Worm (Caenorhabditis elegans) whole organism, late embryonic: Measurements from ENCODE around the gene F07C3.9.
A peak's percentile ranks its signal among the peaks of the same experiment; 100 is the strongest.

Experiments
- C08G9.2 ChIP-seq: sonication (generic microtip); optimal IDR thresholded peaks from 2 replicates; lab custom pipeline; 2016; ENCODE audit warnings: mild to moderate bottlenecking, missing genetic modification characterization, moderate library complexity, missing compliant biosample characterization
- C38D4.7 ChIP-seq: fragments of 200-800 bp; sonication (Bioruptor generic); optimal IDR thresholded peaks from 2 replicates; lab custom pipeline; 2018; ENCODE audit warnings: mild to moderate bottlenecking, missing genetic modification characterization, moderate library complexity, missing compliant biosample characterization
- F13H6.1 ChIP-seq: sonication (generic microtip); optimal IDR thresholded peaks from 2 replicates; lab custom pipeline; 2016; ENCODE audit warnings: missing genetic modification characterization, missing compliant biosample characterization
- K02D7.2 ChIP-seq: sonication (generic microtip); optimal IDR thresholded peaks from 2 replicates; lab custom pipeline; 2017; ENCODE audit warnings: mild to moderate bottlenecking, missing genetic modification characterization, missing compliant biosample characterization
- T23F11.4 ChIP-seq: fragments of 200-800 bp; sonication (Bioruptor generic); optimal IDR thresholded peaks from 2 replicates; lab custom pipeline; 2018; ENCODE audit warnings: mild to moderate bottlenecking, missing genetic modification characterization, missing compliant biosample characterization
- Y22D7AL.16 ChIP-seq: sonication (generic microtip); optimal IDR thresholded peaks from 2 replicates; lab custom pipeline; 2016; ENCODE audit warnings: missing genetic modification characterization, missing compliant biosample characterization
- ama-1 ChIP-seq: fragments of 150-350 bp; optimal IDR thresholded peaks from 2 replicates; lab custom pipeline; 2014
- ceh-14 ChIP-seq: sonication (generic microtip); optimal IDR thresholded peaks from 2 replicates; lab custom pipeline; 2016; ENCODE audit warnings: missing genotype, missing genetic modification characterization, missing compliant biosample characterization
- ceh-18 ChIP-seq: sonication (generic microtip); optimal IDR thresholded peaks from 2 replicates; lab custom pipeline; 2016; ENCODE audit warnings: missing genetic modification characterization, missing compliant biosample characterization
- ceh-19 ChIP-seq: fragments of 200-800 bp; sonication (Bioruptor generic); optimal IDR thresholded peaks from 2 replicates; lab custom pipeline; 2018; ENCODE audit warnings: mild to moderate bottlenecking, missing genetic modification characterization, missing compliant biosample characterization
- ceh-2 ChIP-seq: sonication (generic microtip); optimal IDR thresholded peaks from 2 replicates; lab custom pipeline; 2016; ENCODE audit warnings: missing genotype, missing genetic modification characterization, missing compliant biosample characterization
- ceh-22 ChIP-seq: sonication (generic microtip); optimal IDR thresholded peaks from 2 replicates; lab custom pipeline; 2017; ENCODE audit warnings: missing biosample characterization, missing genetic modification characterization
- ceh-24 ChIP-seq: sonication (generic microtip); optimal IDR thresholded peaks from 2 replicates; lab custom pipeline; 2016; ENCODE audit warnings: mild to moderate bottlenecking, missing genetic modification characterization, missing compliant biosample characterization
- ceh-31 ChIP-seq: sonication (generic microtip); optimal IDR thresholded peaks from 2 replicates; lab custom pipeline; 2016; ENCODE audit warnings: missing genetic modification characterization, missing compliant biosample characterization
- ceh-34 ChIP-seq: sonication (generic microtip); optimal IDR thresholded peaks from 2 replicates; lab custom pipeline; 2016; ENCODE audit warnings: mild to moderate bottlenecking, missing genetic modification characterization, missing compliant biosample characterization
- ceh-6 ChIP-seq: fragments of 200-800 bp; sonication (Bioruptor generic); optimal IDR thresholded peaks from 2 replicates; lab custom pipeline; 2018; ENCODE audit warnings: mild to moderate bottlenecking, missing genetic modification characterization, missing compliant biosample characterization
- ceh-9 ChIP-seq: sonication (generic microtip); optimal IDR thresholded peaks from 2 replicates; lab custom pipeline; 2016; ENCODE audit warnings: mild to moderate bottlenecking, missing genetic modification characterization, inconsistent platforms, missing compliant biosample characterization
- dmd-4 ChIP-seq: sonication (generic microtip); optimal IDR thresholded peaks from 2 replicates; lab custom pipeline; 2016; ENCODE audit warnings: borderline replicate concordance, missing genetic modification characterization, missing compliant biosample characterization
- elt-2 ChIP-seq: sonication (generic microtip); optimal IDR thresholded peaks from 2 replicates; lab custom pipeline; 2016; ENCODE audit warnings: missing genetic modification reagents, missing genetic modification characterization, missing compliant biosample characterization
- elt-4 ChIP-seq: sonication (generic microtip); optimal IDR thresholded peaks from 2 replicates; lab custom pipeline; 2016; ENCODE audit warnings: missing genetic modification characterization, missing compliant biosample characterization
- eyg-1 ChIP-seq: sonication (generic microtip); optimal IDR thresholded peaks from 2 replicates; lab custom pipeline; 2016; ENCODE audit warnings: missing genotype, missing genetic modification characterization, missing compliant biosample characterization
- fax-1 ChIP-seq: sonication (generic microtip); optimal IDR thresholded peaks from 2 replicates; lab custom pipeline; 2016; ENCODE audit warnings: missing genotype, missing genetic modification characterization, missing compliant biosample characterization
- fkh-6 ChIP-seq: sonication (generic microtip); optimal IDR thresholded peaks from 2 replicates; lab custom pipeline; 2016; ENCODE audit warnings: missing genetic modification characterization, missing compliant biosample characterization
- gmeb-2 ChIP-seq: sonication (generic microtip); optimal IDR thresholded peaks from 2 replicates; lab custom pipeline; 2016; ENCODE audit warnings: missing genetic modification characterization, inconsistent platforms, missing compliant biosample characterization
- hlh-13 ChIP-seq: fragments of 200-800 bp; sonication (Bioruptor generic); optimal IDR thresholded peaks from 2 replicates; lab custom pipeline; 2018; ENCODE audit warnings: mild to moderate bottlenecking, missing genetic modification characterization, missing compliant biosample characterization
- hlh-15 ChIP-seq: sonication (generic microtip); optimal IDR thresholded peaks from 2 replicates; lab custom pipeline; 2016; ENCODE audit warnings: missing genetic modification characterization, missing compliant biosample characterization
- hlh-6 ChIP-seq: sonication (generic microtip); optimal IDR thresholded peaks from 2 replicates; lab custom pipeline; 2016; ENCODE audit warnings: missing genotype, missing genetic modification characterization, missing compliant biosample characterization
- lim-6 ChIP-seq: sonication (generic microtip); optimal IDR thresholded peaks from 2 replicates; lab custom pipeline; 2016; ENCODE audit warnings: missing genetic modification characterization, missing compliant biosample characterization
- mec-3 ChIP-seq: sonication (generic microtip); optimal IDR thresholded peaks from 2 replicates; lab custom pipeline; 2016; ENCODE audit warnings: borderline replicate concordance, missing genetic modification characterization, missing compliant biosample characterization
- nfya-1 ChIP-seq: sonication (generic microtip); optimal IDR thresholded peaks from 2 replicates; lab custom pipeline; 2017; ENCODE audit warnings: missing genetic modification characterization, mild to moderate bottlenecking, missing compliant biosample characterization, antibody characterized with exemption, moderate library complexity
- nhr-232 ChIP-seq: sonication (generic microtip); optimal IDR thresholded peaks from 2 replicates; lab custom pipeline; 2016; ENCODE audit warnings: missing genetic modification characterization, missing compliant biosample characterization
- pat-9 ChIP-seq: fragments of 200-800 bp; sonication (Bioruptor generic); optimal IDR thresholded peaks from 2 replicates; lab custom pipeline; 2018; ENCODE audit warnings: mild to moderate bottlenecking, missing genetic modification characterization, moderate library complexity, missing compliant biosample characterization
- pqm-1 ChIP-seq: sonication (generic microtip); optimal IDR thresholded peaks from 2 replicates; lab custom pipeline; 2016; ENCODE audit warnings: missing genetic modification characterization, missing compliant biosample characterization
- pros-1 ChIP-seq: fragments of 150-350 bp; optimal IDR thresholded peaks from 2 replicates; lab custom pipeline; 2014; ENCODE audit warnings: missing biosample characterization, missing genetic modification reagents, missing genetic modification characterization
- rnt-1 ChIP-seq: sonication (generic microtip); optimal IDR thresholded peaks from 2 replicates; lab custom pipeline; 2016; ENCODE audit warnings: missing genetic modification characterization, missing compliant biosample characterization
- sdc-2 ChIP-seq: sonication (generic microtip); optimal IDR thresholded peaks from 2 replicates; lab custom pipeline; 2016; ENCODE audit warnings: missing genotype, missing genetic modification characterization, missing compliant biosample characterization
- sox-4 ChIP-seq: sonication (generic microtip); optimal IDR thresholded peaks from 2 replicates; lab custom pipeline; 2017; ENCODE audit warnings: mild to moderate bottlenecking, missing genetic modification characterization, inconsistent platforms, missing compliant biosample characterization
- syd-9 ChIP-seq: sonication (generic microtip); optimal IDR thresholded peaks from 2 replicates; lab custom pipeline; 2016; ENCODE audit warnings: mild to moderate bottlenecking, missing genetic modification characterization, moderate library complexity, missing compliant biosample characterization
- tbx-2 ChIP-seq: sonication (generic microtip); optimal IDR thresholded peaks from 2 replicates; lab custom pipeline; 2016; ENCODE audit warnings: missing genetic modification characterization, missing compliant biosample characterization
- unc-42 ChIP-seq: sonication (generic microtip); optimal IDR thresholded peaks from 2 replicates; lab custom pipeline; 2016; ENCODE audit warnings: missing genotype, missing genetic modification characterization, missing compliant biosample characterization
- unc-86 ChIP-seq: sonication (generic microtip); optimal IDR thresholded peaks from 2 replicates; lab custom pipeline; 2016; ENCODE audit warnings: missing genetic modification characterization, missing compliant biosample characterization

F07C3.9 gene

DNA sequence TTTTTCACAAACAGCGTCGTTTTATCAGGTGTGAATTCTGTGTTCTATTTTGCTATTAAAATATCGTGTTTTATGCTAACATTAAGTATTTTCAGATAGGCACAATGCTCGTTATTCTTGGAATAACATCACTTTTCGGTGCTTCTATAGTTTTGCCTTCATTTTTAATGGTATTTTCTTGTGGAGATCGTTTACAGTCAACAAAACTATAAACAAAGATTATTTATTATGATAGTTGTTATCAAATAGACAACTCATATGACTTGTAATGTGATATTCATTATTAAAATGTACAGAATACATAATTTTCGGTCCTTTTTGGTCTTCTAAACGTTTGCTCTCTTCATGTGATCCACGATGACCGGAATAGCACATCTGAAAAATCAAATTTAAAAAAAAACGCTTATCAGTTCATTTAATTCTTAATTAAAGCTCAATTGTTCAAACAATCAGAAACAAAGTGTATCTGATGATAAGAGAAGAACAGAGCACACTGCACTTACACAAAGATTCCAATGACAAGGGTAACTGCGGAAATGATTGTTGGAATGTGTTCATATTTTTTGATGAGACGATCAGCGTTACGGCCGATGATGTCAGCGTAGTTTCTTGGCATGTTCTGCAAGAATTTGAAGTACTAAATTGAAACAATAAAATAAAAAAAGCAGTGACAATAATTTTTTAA is at the start of gene F07C3.9:
Gene F07C3.9 (minus strand): TSS at position 635 of the 685 bp plus-strand sequence.
- TF ChIP-seq elt-2 (tag; lab: Kevin White, UChicago) (peak; percentile 58), pros-1 (no peak)
- TF ChIP-seq, all 69 proteins: peak for 1

DNA sequence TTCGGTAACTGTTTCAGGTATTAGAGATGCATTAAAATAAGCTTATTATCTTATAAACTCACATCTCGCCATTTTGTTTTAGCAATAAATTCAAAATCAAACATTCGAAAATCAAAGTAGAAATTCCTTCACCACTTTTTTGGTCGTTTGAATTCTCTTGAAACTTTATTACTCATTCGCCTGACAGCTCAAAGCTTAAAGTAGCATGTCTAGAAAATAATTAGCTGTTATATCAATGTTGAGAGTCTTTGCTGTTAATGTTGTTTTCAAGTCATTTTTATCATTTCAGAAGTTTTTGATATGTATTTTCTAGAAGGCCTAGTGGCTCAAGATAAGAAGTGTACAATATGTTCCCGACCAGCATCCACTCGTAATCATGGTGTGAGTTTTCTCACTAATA is 48.6 kb upstream of the F07C3.9 start, which contains the start of gene nhr-39:
Gene nhr-39 (plus strand): TSS at position 301 of the 400 bp plus-strand sequence.
- no peak for TF ChIP-seq pqm-1
- TF ChIP-seq pat-9, result no peak
- no peak for TF ChIP-seq T23F11.4 (GFP tag; lab: Kevin White, UChicago)

DNA sequence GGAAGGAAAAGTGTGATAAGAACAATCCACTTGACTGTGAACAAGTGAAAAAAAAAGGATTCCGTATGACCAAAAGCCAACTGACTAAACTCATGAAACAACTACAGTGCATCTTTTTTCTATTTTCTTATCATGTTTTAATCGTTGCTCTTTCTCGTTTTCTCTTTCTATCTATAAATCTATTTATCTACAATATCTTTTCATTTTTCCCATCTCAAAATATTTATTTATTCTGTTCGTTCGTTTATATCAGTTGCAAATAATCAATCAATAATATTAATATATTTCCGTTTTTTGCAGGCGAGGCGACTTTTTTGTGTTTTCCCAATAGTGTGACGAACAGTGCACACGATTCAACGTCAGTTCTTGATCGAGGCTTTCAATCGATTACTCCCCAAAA is 42.9 kb upstream of the F07C3.9 start, which contains the start of gene F44A2.5:
Gene F44A2.5 (plus strand): TSS at position 301 of the 400 bp plus-strand sequence.
- TF ChIP-seq elt-2 (tag; lab: Kevin White, UChicago) (no peak), Y22D7AL.16 (tag; lab: Kevin White, UChicago) (no peak), ceh-24 (tag; lab: Kevin White, UChicago) (no peak), dmd-4 (tag; lab: Kevin White, UChicago) (no peak), ceh-18 (tag; lab: Kevin White, UChicago) (no peak), hlh-15 (tag; lab: Kevin White, UChicago) (no peak), mec-3 (tag; lab: Kevin White, UChicago) (no peak), C38D4.7 (GFP tag; lab: Kevin White, UChicago) (no peak)

ce11 chrV:9295581-9295980 is 41.1 kb upstream of the F07C3.9 start:
- TF ChIP-seq nfya-1 (tag; lab: Kevin White, UChicago) (no peak), ama-1 (lab: Kevin White, UChicago) (no peak), ceh-9 (no peak), rnt-1 (tag; lab: Kevin White, UChicago) (peak; percentile 60), syd-9 (tag; lab: Kevin White, UChicago) (no peak), hlh-13 (GFP tag; lab: Kevin White, UChicago) (no peak), C38D4.7 (GFP tag; lab: Kevin White, UChicago) (no peak)

DNA sequence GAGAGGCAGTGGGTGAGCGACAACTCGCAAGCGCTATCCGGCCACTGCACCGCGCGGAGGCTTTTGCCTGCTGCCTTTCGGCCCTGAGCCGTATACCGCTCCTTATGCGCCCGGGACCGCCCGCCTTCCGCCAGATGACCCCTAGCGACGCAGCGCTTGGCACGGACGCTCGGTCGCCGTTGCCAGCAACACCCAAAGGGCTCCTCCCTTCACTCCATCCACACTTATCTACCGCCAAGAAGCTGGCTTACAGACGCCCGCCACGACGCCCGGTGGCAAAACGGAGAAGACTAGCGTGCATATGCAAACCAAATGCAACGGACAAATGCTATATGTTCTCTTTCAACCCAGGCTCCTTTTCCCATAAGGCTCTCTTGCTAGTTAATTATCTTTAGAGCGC is 38.9 kb upstream of the F07C3.9 start:
- no peak for TF ChIP-seq C38D4.7 (GFP tag; lab: Kevin White, UChicago)
- peak; percentile 8 for TF ChIP-seq fkh-6 (tag; lab: Kevin White, UChicago)
- no peak for TF ChIP-seq eyg-1 (tag; lab: Kevin White, UChicago)
- peak; percentile 16 for TF ChIP-seq lim-6 (tag; lab: Kevin White, UChicago)
- no peak for TF ChIP-seq ceh-6 (GFP tag; lab: Kevin White, UChicago)
- peak; percentile 14 for TF ChIP-seq ceh-2 (tag; lab: Kevin White, UChicago)
- no peak for TF ChIP-seq ceh-22
- peak; percentile 34 for TF ChIP-seq ceh-14
- peak; percentile 10 for TF ChIP-seq nhr-232 (tag; lab: Kevin White, UChicago)
- TF ChIP-seq tbx-2 (tag; lab: Kevin White, UChicago), result peak; percentile 42
- peak; percentile 25 for TF ChIP-seq C08G9.2 (tag; lab: Kevin White, UChicago)
- TF ChIP-seq sdc-2, result peak; percentile 38
- peak; percentile 17 for TF ChIP-seq ceh-31 (tag; lab: Kevin White, UChicago)
- no peak for TF ChIP-seq hlh-6 (tag; lab: Kevin White, UChicago)
- no peak for TF ChIP-seq ceh-19 (GFP tag; lab: Kevin White, UChicago)
- TF ChIP-seq sox-4 (tag; lab: Kevin White, UChicago), result peak; percentile 9
- TF ChIP-seq K02D7.2 (tag; lab: Kevin White, UChicago), result no peak
- TF ChIP-seq F13H6.1, result no peak
- TF ChIP-seq elt-4 (tag; lab: Kevin White, UChicago), result no peak
- no peak for TF ChIP-seq fax-1 (tag; lab: Kevin White, UChicago)
- peak; percentile 23 for TF ChIP-seq ceh-34 (tag; lab: Kevin White, UChicago)
- no peak for TF ChIP-seq gmeb-2 (tag; lab: Kevin White, UChicago)
- TF ChIP-seq ceh-24 (tag; lab: Kevin White, UChicago), result no peak
- TF ChIP-seq unc-42, result peak; percentile 30
- no peak for TF ChIP-seq unc-86
